Worm (Caenorhabditis elegans) whole organism, midembryonic: Measurements from ENCODE around the gene W06H8.6.

Experiments used
- T22C8.4 ChIP-seq: fragments of 200-800 bp; sonication (Bioruptor generic); IDR thresholded peaks from 2 replicates; pipeline ENCODE4 v1.3.6; 2022; ENCODE audit warnings: missing genetic modification characterization, missing compliant biosample characterization
- cog-1 ChIP-seq: sonication (generic microtip); optimal IDR thresholded peaks from 2 replicates; lab custom pipeline; 2016; ENCODE audit warnings: missing genetic modification characterization, missing compliant biosample characterization
- flt-1 ChIP-seq: fragments of 200-800 bp; sonication (Bioruptor generic); IDR thresholded peaks from 2 replicates; pipeline ENCODE4 v1.3.6; 2022; ENCODE audit warnings: missing genetic modification characterization, missing compliant biosample characterization
- klf-2 ChIP-seq: fragments of 200-800 bp; sonication (Bioruptor generic); conservative IDR thresholded peaks from 2 replicates; pipeline ENCODE4 v1.3.6; 2022; ENCODE audit warnings: missing genetic modification reagents, missing genetic modification characterization, missing compliant biosample characterization
- med-1 ChIP-seq: sonication (generic microtip); optimal IDR thresholded peaks from 2 replicates; lab custom pipeline; 2017; ENCODE audit warnings: missing genetic modification characterization, mild to moderate bottlenecking, missing compliant biosample characterization, antibody characterized with exemption, missing genetic modification reagents; ENCODE audit not compliant: insufficient read depth
- ref-1 ChIP-seq: fragments of 200-800 bp; sonication (Bioruptor generic); conservative IDR thresholded peaks from 2 replicates; pipeline ENCODE4 v1.3.6; 2022; ENCODE audit warnings: missing genetic modification reagents, missing genetic modification characterization, missing compliant biosample characterization
- tab-1 ChIP-seq: fragments of 200-800 bp; sonication (Bioruptor generic); IDR thresholded peaks from 2 replicates; pipeline ENCODE4 v1.3.6; 2022; ENCODE audit warnings: missing genetic modification characterization, missing compliant biosample characterization
- ztf-23 ChIP-seq: fragments of 200-800 bp; sonication (Bioruptor generic); IDR thresholded peaks from 2 replicates; pipeline ENCODE4 v1.3.6; 2022; ENCODE audit warnings: missing genetic modification reagents, missing genetic modification characterization, missing compliant biosample characterization
- ztf-29 ChIP-seq: fragments of 200-800 bp; sonication (Bioruptor generic); IDR thresholded peaks from 2 replicates; pipeline ENCODE4 v1.3.6; 2022; ENCODE audit warnings: missing genetic modification reagents, missing genetic modification characterization, missing compliant biosample characterization

Gene W06H8.6

DNA sequence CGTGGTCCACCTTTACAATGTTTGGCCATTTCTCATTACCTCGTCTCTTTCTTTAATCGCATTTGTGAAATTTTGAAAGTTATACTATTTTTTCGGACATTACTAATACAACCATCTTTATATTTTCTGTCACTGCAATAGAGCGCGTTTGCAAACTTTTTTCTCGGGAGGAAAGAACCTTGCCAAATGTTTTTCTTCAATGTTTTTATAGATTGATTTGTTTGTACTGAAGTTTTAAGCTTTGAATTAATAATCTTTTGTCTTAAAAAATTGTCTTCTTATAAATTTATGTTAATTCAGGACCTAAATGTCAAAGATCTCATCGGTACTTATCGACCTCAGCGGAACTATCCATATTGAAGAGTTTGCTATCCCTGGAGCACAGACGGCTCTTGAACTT, 8.1 kb upstream of the W06H8.6 start, which contains the start of gene K08B12.3:
Gene K08B12.3 (plus strand): TSS at position 301 of the 400 bp plus-strand sequence.
- TF ChIP-seq klf-2 (no peak), flt-1 (no peak), ztf-23 (GFP tag; lab: Robert Waterston, UW) (no peak), tab-1 (GFP tag; lab: Robert Waterston, UW) (no peak), cog-1 (no peak), med-1 (GFP tag; lab: Kevin White, UChicago) (no peak), ztf-29 (GFP tag; lab: Robert Waterston, UW) (no peak), ref-1 (GFP tag; lab: Robert Waterston, UW) (no peak), T22C8.4 (GFP tag; lab: Robert Waterston, UW) (no peak)

- TF ChIP-seq ztf-23 (GFP tag; lab: Robert Waterston, UW) (no peak), ztf-29 (GFP tag; lab: Robert Waterston, UW) (no peak), cog-1 (no peak), klf-2 (no peak), tab-1 (GFP tag; lab: Robert Waterston, UW) (no peak), flt-1 (no peak), T22C8.4 (GFP tag; lab: Robert Waterston, UW) (no peak), med-1 (GFP tag; lab: Kevin White, UChicago) (no peak), ref-1 (GFP tag; lab: Robert Waterston, UW) (no peak)
Observed at ce11 chrV:6233952-6234351, 7.1 kb upstream of the W06H8.6 start.

- TF ChIP-seq flt-1 (no peak), T22C8.4 (GFP tag; lab: Robert Waterston, UW) (no peak), klf-2 (no peak), ztf-29 (GFP tag; lab: Robert Waterston, UW) (no peak), cog-1 (no peak), ztf-23 (GFP tag; lab: Robert Waterston, UW) (no peak), tab-1 (GFP tag; lab: Robert Waterston, UW) (no peak), med-1 (GFP tag; lab: Kevin White, UChicago) (no peak), ref-1 (GFP tag; lab: Robert Waterston, UW) (no peak)
Observed at ce11 chrV:6232886-6233285, 6.1 kb upstream of the W06H8.6 start.

- TF ChIP-seq tab-1 (GFP tag; lab: Robert Waterston, UW), result no peak
- no peak for TF ChIP-seq ref-1 (GFP tag; lab: Robert Waterston, UW)
- no peak for TF ChIP-seq T22C8.4 (GFP tag; lab: Robert Waterston, UW)
- TF ChIP-seq flt-1, result no peak
- no peak for TF ChIP-seq ztf-23 (GFP tag; lab: Robert Waterston, UW)
- TF ChIP-seq ztf-29 (GFP tag; lab: Robert Waterston, UW), result no peak
- no peak for TF ChIP-seq med-1 (GFP tag; lab: Kevin White, UChicago)
- no peak for TF ChIP-seq cog-1
- no peak for TF ChIP-seq klf-2
Observed at ce11 chrV:6231902-6232340, 5.1 kb upstream of the W06H8.6 start.

- TF ChIP-seq T22C8.4 (GFP tag; lab: Robert Waterston, UW) (no peak), flt-1 (no peak; the same call in 1 of the 2 replicates), ztf-29 (GFP tag; lab: Robert Waterston, UW) (no peak), klf-2 (no peak), tab-1 (GFP tag; lab: Robert Waterston, UW) (no peak), ref-1 (GFP tag; lab: Robert Waterston, UW) (no peak), ztf-23 (GFP tag; lab: Robert Waterston, UW) (no peak), cog-1 (no peak), med-1 (GFP tag; lab: Kevin White, UChicago) (no peak)
Observed at ce11 chrV:6230629-6231229, 3.9 kb upstream of the W06H8.6 start.

DNA sequence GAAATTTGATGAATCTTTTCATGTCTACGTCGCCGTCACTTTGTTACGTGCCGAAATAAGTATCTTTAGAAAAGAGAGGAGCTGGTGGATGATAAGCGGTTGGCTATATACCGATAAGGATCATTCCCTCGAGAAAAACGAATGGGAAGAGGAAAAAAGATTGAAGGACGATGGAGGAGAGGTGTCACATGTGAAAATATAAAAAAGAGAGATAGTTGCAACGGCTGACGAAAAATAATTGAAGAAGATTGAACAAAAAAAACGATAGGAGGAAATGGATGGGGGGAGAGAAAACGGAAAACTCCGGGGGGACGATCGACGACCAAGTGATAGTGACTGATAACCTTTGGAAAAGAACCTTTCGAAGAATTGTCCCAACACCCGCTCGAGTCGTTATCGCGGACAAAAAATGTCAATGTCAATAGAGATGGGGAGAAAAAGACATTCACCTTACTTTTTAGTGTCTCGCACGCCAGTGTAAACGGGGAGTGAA, 2.7 kb upstream of the W06H8.6 start:
- no peak for TF ChIP-seq ref-1 (GFP tag; lab: Robert Waterston, UW)
- no peak for TF ChIP-seq med-1 (GFP tag; lab: Kevin White, UChicago)
- TF ChIP-seq cog-1, result no peak
- no peak for TF ChIP-seq tab-1 (GFP tag; lab: Robert Waterston, UW)
- no peak for TF ChIP-seq ztf-29 (GFP tag; lab: Robert Waterston, UW)
- TF ChIP-seq klf-2, result no peak
- TF ChIP-seq flt-1, result no peak
- TF ChIP-seq T22C8.4 (GFP tag; lab: Robert Waterston, UW), result no peak
- no peak for TF ChIP-seq ztf-23 (GFP tag; lab: Robert Waterston, UW)

ce11 chrV:6228920-6229456, 2.2 kb upstream of the W06H8.6 start:
- no peak for TF ChIP-seq flt-1
- TF ChIP-seq klf-2, result no peak
- no peak for TF ChIP-seq ztf-29 (GFP tag; lab: Robert Waterston, UW)
- no peak for TF ChIP-seq ref-1 (GFP tag; lab: Robert Waterston, UW)
- TF ChIP-seq med-1 (GFP tag; lab: Kevin White, UChicago), result no peak
- TF ChIP-seq cog-1, result no peak
- no peak for TF ChIP-seq T22C8.4 (GFP tag; lab: Robert Waterston, UW)
- no peak for TF ChIP-seq ztf-23 (GFP tag; lab: Robert Waterston, UW)
- TF ChIP-seq tab-1 (GFP tag; lab: Robert Waterston, UW), result no peak

DNA sequence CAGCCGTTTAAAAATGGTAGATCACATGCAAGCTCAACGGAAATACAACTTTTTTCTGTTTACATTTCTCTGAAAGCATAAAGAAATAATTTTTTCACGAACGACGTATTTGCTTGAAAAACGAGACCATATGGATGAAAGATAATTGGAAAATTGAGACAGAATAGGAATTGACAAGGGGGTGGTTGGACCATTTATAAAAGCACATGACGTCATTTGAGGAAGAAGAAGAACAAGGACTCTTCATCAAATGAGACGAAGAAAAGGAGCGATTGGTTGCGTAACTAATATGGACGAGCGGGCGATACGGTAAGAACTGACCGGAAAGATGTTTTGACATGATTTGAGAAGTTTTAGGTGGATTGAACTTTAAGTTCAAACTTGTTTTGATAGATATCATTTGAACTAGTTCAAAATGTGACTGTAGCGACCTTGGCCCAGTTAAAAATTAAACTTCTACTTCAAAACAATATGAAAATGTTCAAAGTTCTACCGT, 1.6 kb upstream of the W06H8.6 start:
- TF ChIP-seq flt-1 (no peak), ztf-23 (GFP tag; lab: Robert Waterston, UW) (no peak), ztf-29 (GFP tag; lab: Robert Waterston, UW) (no peak), tab-1 (GFP tag; lab: Robert Waterston, UW) (no peak), klf-2 (no peak), ref-1 (GFP tag; lab: Robert Waterston, UW) (no peak), T22C8.4 (GFP tag; lab: Robert Waterston, UW) (no peak), cog-1 (no peak), med-1 (GFP tag; lab: Kevin White, UChicago) (no peak)
